Fruit fly (Drosophila melanogaster) whole organism, wandering third instar larva: ENCODE results near the gene CG32040.

ENCODE experiments used
- Hnf4 ChIP-seq: fragments of 200-800 bp; sonication (Bioruptor generic); optimal IDR thresholded peaks from 2 replicates; lab custom pipeline; 2016; ENCODE audit warnings: missing biosample characterization, mild to moderate bottlenecking, missing genetic modification characterization
- Hr83 ChIP-seq: fragments of 200-300 bp; sonication (Bioruptor generic); optimal IDR thresholded peaks from 2 replicates; lab custom pipeline; 2016; ENCODE audit warnings: missing biosample characterization, mild to moderate bottlenecking, missing genetic modification characterization, moderate library complexity; ENCODE audit not compliant: poor library complexity, severe bottlenecking
- Myc ChIP-seq: fragments of >200 bp; optimal IDR thresholded peaks from 2 replicates; lab custom pipeline; 2017
- OdsH ChIP-seq: fragments of 200-800 bp; sonication (Bioruptor generic); optimal IDR thresholded peaks from 2 replicates; lab custom pipeline; 2016; ENCODE audit warnings: missing biosample characterization, mild to moderate bottlenecking, missing genetic modification characterization
- br ChIP-seq: fragments of 200-800 bp; sonication (Bioruptor generic); optimal IDR thresholded peaks from 2 replicates; lab custom pipeline; 2016; ENCODE audit warnings: missing biosample characterization, missing genetic modification characterization
- brk ChIP-seq: fragments of 200-800 bp; sonication (Bioruptor generic); optimal IDR thresholded peaks from 2 replicates; lab custom pipeline; 2016; ENCODE audit warnings: missing biosample characterization, mild to moderate bottlenecking, missing genetic modification characterization
- dsf ChIP-seq: sonication (Bioruptor generic); optimal IDR thresholded peaks from 2 replicates; lab custom pipeline; 2016; ENCODE audit warnings: missing biosample characterization, missing genetic modification characterization, borderline replicate concordance
- fru ChIP-seq: fragments of 200-800 bp; sonication (Bioruptor generic); optimal IDR thresholded peaks from 3 replicates; lab custom pipeline; 2016; ENCODE audit warnings: missing biosample characterization, mild to moderate bottlenecking, missing genetic modification characterization
- h ChIP-seq: fragments of 200-800 bp; sonication (Bioruptor generic); optimal IDR thresholded peaks from 3 replicates; lab custom pipeline; 2016; ENCODE audit warnings: missing biosample characterization, mild to moderate bottlenecking, missing genetic modification characterization
- pan ChIP-seq: fragments of >200 bp; optimal IDR thresholded peaks from 2 replicates; lab custom pipeline; 2017
- psq ChIP-seq: fragments of 200-800 bp; sonication (Bioruptor generic); optimal IDR thresholded peaks from 3 replicates; lab custom pipeline; 2017; ENCODE audit warnings: missing biosample characterization, mild to moderate bottlenecking, missing genetic modification characterization, moderate library complexity
- sage ChIP-seq: fragments of 200-800 bp; sonication (Bioruptor generic); optimal IDR thresholded peaks from 2 replicates; lab custom pipeline; 2016; ENCODE audit warnings: missing biosample characterization, mild to moderate bottlenecking, missing genetic modification characterization
- tai ChIP-seq: sonication (Bioruptor generic); optimal IDR thresholded peaks from 2 replicates; lab custom pipeline; 2016; ENCODE audit warnings: missing biosample characterization, missing genetic modification characterization
- usp ChIP-seq: fragments of >200 bp; optimal IDR thresholded peaks from 2 replicates; lab custom pipeline; 2017; ENCODE audit warnings: missing biosample characterization, missing genetic modification characterization

- TF ChIP-seq psq (no peak), h (GFP tag; lab: Kevin White, UChicago) (no peak), brk (no peak), dsf (GFP tag; lab: Kevin White, UChicago) (no peak), Hr83 (GFP tag; lab: Kevin White, UChicago) (no peak), fru (GFP tag; lab: Kevin White, UChicago) (no peak), br (GFP tag; lab: Kevin White, UChicago) (no peak), usp (GFP tag; lab: Kevin White, UChicago) (no peak), Myc (lab: Kevin White, UChicago) (no peak), Hnf4 (GFP tag; lab: Kevin White, UChicago) (no peak), sage (GFP tag; lab: Kevin White, UChicago) (no peak), OdsH (no peak), pan (lab: Kevin White, UChicago) (no peak), tai (GFP tag; lab: Kevin White, UChicago) (no peak)
Observed at dm6 chr3L:9356138-9356753, 2.4 kb downstream of the CG32040 start.
